Worm (Caenorhabditis elegans) whole organism, L4/young adult: ENCODE measurements around the gene gpc-1.

Source experiments
- W03F9.2 ChIP-seq: fragments of 150-350 bp; optimal IDR thresholded peaks from 2 replicates; lab custom pipeline; 2014; ENCODE audit warnings: missing biosample characterization, missing genetic modification characterization
- dao-5 ChIP-seq: sonication (generic microtip); optimal IDR thresholded peaks from 2 replicates; lab custom pipeline; 2016; ENCODE audit warnings: missing genotype, missing genetic modification characterization, moderate library complexity, missing compliant biosample characterization
- him-1 ChIP-seq: sonication (generic microtip); optimal IDR thresholded peaks from 2 replicates; lab custom pipeline; 2016; ENCODE audit warnings: missing genotype, missing genetic modification reagents, missing genetic modification characterization, missing compliant biosample characterization

ce11 chrX:12899140-12899888, 14.5 kb upstream of the gpc-1 start:
- TF ChIP-seq him-1 (tag; lab: Kevin White, UChicago) (no peak), W03F9.2 (no peak), dao-5 (tag; lab: Kevin White, UChicago) (no peak)
